Fruit fly (Drosophila melanogaster) whole organism, larva: Measurements from ENCODE around the gene Ir62a.
A peak's percentile ranks its signal among the peaks of the same experiment; 100 is the strongest.

Source experiments
- noc ChIP-seq: fragments of 200-800 bp; sonication (Bioruptor generic); optimal IDR thresholded peaks from 3 replicates; lab custom pipeline; 2019; ENCODE audit warnings: missing biosample characterization, mild to moderate bottlenecking, missing genetic modification characterization, moderate library complexity

Gene Ir62a

dm6 chr3L:1558178-1558788, 27.2 kb upstream of the Ir62a start, which contains the start of the genes Pex10 and CG12099:
Gene Pex10, plus strand, starts transcription at chr3L:1558228.
Gene CG12099, minus strand, starts transcription at chr3L:1558484.
- peak; percentile 90 for TF ChIP-seq noc

- TF ChIP-seq noc, result no peak
Observed at dm6 chr3L:1553193-1553592, 22.1 kb upstream of the Ir62a start, which contains the start of gene Pcyt2. Gene Pcyt2, plus strand, starts transcription at chr3L:1553493.

DNA sequence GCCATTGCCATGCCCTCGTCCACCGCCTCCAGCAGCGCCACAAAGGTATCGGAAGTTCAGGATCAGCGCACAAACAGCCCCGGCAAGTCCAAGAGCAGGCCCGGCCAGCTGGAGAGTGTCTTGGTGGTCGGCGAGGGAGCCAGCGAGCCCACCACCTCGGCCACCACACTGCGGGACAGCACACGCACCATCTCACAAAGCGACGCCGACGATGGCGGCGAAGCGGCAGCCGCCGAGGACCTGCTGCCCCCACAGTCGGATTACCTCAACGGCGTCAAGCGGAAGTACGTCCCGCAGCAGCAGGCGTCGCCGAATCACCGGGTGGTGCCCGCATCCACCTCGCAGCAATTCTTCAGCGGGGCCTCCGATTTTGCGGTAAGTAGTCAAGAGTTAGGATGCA, 19.9 kb upstream of the Ir62a start:
- no peak for TF ChIP-seq noc

dm6 chr3L:1549634-1550071, 18.6 kb upstream of the Ir62a start:
- TF ChIP-seq noc, result no peak

dm6 chr3L:1549148-1549547, 18.1 kb upstream of the Ir62a start:
- no peak for TF ChIP-seq noc

dm6 chr3L:1548345-1548970, 17.4 kb upstream of the Ir62a start:
- TF ChIP-seq noc, result peak; percentile 95

DNA sequence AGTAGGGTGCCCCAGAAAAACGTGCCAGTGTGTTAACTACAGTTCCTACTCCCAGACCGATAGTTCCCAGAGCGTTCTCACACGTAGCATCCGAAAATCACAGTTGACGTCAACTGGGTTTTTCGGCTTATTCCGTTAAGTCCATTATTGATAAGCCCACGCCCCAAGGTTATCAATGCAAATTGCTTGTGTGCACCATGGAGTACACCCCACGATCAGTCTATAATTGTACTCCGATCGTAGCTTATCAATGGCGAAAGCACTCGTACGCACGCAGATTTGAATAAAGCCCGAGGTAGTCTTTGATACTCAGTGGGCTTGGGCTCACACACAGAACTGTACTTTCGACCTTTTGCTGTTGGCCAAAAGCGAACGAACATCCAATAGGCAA, 16.1 kb upstream of the Ir62a start:
- no peak for TF ChIP-seq noc

dm6 chr3L:1546349-1547116, 15.5 kb upstream of the Ir62a start:
- peak; percentile 54 for TF ChIP-seq noc

DNA sequence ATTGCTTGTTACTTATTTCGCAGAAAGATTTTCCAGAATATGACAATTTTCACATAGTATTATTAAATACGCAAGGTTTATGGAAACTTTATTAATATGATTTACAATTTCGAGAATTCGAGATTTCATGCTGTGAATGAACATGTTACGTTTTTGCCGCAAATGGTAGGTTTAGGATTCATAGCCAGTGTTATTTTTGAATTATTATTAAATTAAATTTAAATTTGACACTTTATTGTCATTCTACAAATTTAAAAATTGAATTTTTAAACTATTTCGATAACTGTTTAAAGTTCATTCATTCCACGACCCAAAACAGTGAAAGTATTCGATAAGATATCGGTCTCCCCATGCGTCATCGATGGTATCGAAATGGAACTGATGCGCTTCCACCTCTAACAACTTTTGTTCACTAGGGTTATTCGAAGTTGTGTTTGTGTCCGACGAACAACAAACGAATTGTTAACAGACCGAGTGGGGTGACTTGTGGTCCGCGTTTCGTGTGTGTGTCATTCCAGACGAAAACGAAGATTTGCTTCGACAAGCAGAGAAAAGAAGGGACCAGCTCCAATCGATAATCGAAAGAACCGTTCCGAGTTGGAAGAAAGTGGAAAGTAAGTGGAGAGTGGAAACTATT, 14.8 kb upstream of the Ir62a start, which contains the start of the genes CG32313 and Pcyt1:
Gene CG32313 (minus strand): TSS at position 51 of the 637 bp plus-strand sequence.
Gene Pcyt1 (plus strand): TSS at position 400 of the 637 bp plus-strand sequence.
- no peak for TF ChIP-seq noc

DNA sequence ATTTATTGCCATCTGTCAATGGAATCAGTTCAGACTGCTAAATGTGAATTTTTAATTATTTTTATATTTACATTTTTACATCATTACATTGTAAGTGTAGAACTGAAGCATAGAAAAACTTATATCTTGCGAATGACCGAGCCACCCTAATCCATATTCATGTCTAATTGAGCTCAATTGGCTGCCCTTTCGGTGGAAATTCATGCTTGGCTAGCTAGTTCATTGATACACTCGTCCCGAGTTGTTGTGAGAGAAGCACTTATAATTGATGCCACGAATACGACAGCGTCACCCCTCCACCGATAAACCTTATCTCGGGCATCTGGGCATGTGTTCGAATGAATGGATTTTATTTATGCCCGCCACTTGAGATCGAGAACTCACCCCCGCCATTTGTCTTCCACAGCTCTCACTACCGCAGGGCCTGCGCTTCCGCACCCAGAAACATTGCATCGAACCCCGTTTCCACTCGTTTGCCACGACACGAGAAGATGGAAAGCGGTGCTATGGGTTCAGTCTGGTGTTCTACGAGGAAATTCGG, 7.3 kb upstream of the Ir62a start:
- TF ChIP-seq noc, result no peak

DNA sequence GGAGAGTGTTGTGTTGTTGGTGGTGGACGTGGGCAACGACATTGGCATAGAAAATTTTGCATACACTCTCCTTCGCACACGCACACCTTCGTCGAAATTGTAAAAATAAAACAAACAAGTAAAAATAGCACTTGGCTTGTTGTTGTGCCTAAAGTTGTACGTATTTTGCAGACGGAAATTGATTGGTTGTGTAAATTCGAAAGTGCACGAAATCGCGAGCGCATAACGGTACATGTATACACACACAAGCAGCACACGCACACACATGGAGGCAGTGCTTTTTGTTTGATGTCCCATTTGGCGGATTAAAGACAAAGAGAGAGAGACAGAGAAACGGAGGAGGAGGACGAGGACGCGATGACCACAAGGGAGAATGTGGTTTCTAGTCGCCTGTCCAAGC, 6.3 kb upstream of the Ir62a start:
- no peak for TF ChIP-seq noc

DNA sequence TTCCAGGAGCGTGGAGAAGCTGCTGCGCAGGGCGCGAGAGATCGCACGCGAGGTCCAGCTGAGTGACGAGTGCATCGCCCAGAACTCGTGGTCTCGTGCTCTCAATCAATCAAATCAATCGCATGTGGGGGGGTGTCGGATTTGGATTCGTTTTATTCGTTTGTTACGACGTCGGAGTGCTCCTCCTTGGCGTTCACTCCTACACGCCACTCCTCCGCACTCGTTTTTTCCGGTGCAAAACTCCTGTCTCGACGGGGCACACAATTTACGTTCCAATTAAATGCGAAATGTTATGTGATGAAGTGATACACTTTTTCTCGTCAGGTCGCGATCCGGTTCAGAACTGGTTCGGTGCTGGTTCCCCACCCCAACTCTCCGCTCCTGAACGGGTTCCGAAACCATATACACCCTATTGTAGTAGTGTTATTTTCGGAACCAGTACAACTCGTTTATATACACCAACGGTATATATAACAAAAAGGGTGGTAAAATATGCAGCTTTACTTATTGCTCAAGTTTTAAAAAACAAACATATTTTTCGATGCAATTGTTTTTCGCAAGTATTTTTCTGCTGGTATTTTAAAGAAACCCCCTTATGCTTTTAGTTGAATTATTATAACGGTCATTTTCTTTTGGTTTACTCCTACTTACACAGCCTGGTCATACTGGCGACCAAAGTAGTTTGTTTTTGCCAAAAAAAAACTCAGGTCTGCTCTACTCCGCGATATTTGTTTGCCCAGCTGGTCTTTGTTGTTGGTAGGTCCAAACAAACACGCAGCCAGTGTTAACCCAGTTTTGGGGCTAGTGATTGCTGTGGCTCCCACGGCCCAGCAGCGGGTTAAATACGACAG, 5.7 kb upstream of the Ir62a start, which contains the start of the genes CG12091 and pns:
Gene CG12091 (minus strand): TSS at position 349 of the 851 bp plus-strand sequence.
Gene pns (plus strand): TSS at position 651 of the 851 bp plus-strand sequence.
- peak; percentile 74 for TF ChIP-seq noc

DNA sequence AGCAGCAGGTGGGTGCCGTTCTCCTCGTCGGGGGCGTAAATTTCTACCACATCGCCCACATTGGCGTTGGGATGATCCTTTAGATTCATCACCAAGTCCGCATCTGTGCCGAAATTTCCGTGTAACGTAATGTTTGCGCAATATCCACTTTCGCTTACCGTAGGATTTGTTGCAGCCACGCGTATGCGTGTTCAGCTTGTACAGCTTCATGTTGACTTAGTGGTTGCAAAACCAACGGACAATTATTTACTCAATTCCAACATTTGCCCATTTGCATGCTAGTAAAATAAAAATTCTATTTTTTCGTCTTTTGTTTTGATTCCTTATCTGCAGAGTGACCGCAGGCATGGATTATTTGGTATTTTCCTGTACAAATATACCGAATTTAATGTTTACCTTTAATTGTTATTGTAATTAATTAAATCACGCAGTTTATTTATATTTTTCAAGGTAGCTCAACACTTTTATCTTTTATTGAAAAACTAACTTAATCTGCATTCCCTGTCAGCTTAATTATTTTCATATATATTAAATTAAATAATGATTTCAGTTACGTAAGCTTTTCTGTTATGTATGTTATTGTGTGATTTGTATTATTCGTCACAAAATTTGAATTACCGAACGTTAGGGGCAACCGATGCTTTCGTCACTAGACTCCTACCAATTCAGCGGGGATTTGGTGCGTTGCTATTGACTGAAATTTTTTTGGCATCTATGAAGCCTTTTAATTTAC, 2.8 kb upstream of the Ir62a start, which contains the start of gene Iml1:
Gene Iml1 (minus strand): TSS at position 336 of the 733 bp plus-strand sequence.
- no peak for TF ChIP-seq noc
